Worm (Caenorhabditis elegans) whole organism, mixed stage, embryonic: ENCODE data around the gene glb-10.

Source experiments
- elt-3 ChIP-seq: fragments of 150-350 bp; optimal IDR thresholded peaks from 2 replicates; lab custom pipeline; 2014; ENCODE audit warnings: missing biosample characterization, missing genetic modification characterization
- lin-13 ChIP-seq: fragments of 150-350 bp; optimal IDR thresholded peaks from 2 replicates; lab custom pipeline; 2014; ENCODE audit warnings: missing biosample characterization, missing genetic modification characterization
- lsy-2 ChIP-seq: fragments of 150-350 bp; optimal IDR thresholded peaks from 2 replicates; lab custom pipeline; 2014; ENCODE audit warnings: missing biosample characterization, missing genetic modification characterization
- pha-4 ChIP-seq: fragments of 150-350 bp; optimal IDR thresholded peaks from 2 replicates; lab custom pipeline; 2018; ENCODE audit warnings: missing biosample characterization, missing genetic modification reagents, missing genetic modification characterization
- snpc-4 ChIP-seq: fragments of 150-350 bp; optimal IDR thresholded peaks from 2 replicates; lab custom pipeline; 2014; ENCODE audit warnings: missing biosample characterization, missing genetic modification characterization
- unc-62 ChIP-seq: fragments of 150-350 bp; optimal IDR thresholded peaks from 2 replicates; lab custom pipeline; 2014; ENCODE audit warnings: missing biosample characterization, missing genetic modification reagents, missing genetic modification characterization
- ztf-11 ChIP-seq: fragments of 150-350 bp; optimal IDR thresholded peaks from 2 replicates; lab custom pipeline; 2014; ENCODE audit warnings: missing biosample characterization, missing genetic modification characterization

DNA sequence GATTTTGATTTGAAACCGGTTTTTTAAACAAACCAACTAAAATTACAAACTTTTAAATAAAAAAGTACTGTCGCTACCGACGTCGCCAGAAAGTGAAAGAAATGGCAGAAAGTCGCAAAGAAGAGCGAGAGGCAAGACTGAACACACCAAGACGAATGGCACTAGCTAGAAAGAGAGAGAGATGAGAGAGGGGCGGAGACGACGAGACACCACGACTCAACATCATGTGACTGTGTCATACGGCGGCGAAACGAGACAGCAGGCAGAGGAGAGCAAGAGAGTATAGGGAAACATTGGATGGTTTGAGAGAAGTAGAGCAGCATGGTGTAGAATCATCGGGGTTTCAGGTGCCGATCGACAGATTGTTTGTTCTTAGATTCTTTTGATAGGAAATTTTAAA is 39.3 kb upstream of the glb-10 start:
- TF ChIP-seq lin-13 (tag; lab: Kevin White, UChicago): peak; percentile 4
- TF ChIP-seq pha-4: peak; percentile 91
- TF ChIP-seq snpc-4 (tag; lab: Kevin White, UChicago): no peak
- peak; percentile 53 for TF ChIP-seq lsy-2 (tag; lab: Kevin White, UChicago)
- peak; percentile 25 for TF ChIP-seq ztf-11 (tag; lab: Kevin White, UChicago)
- TF ChIP-seq elt-3 (tag; lab: Kevin White, UChicago): no peak
- TF ChIP-seq unc-62: peak; percentile 83
